Fruit fly (Drosophila melanogaster): Measurements from ENCODE around the gene nAChRalpha2.

DNA sequence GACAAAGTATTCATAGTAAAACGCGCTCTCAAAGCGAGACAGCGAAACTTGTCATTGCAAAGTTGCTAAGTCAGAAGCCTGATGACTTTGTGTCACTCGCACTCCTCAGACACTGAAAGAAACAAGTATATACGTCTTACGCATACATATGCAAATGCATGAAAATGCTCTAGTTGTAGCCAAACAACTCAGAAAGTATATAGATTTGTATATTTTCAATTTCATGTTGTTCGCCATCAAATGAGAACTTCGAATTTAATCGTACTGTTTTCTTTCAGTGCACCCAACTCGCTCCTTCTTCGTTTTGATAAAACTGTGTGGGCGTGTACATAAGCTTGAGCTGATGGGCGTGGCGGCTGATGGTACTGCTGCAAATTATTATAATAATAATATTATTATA lies 4.2 kb upstream of the nAChRalpha2 start:
- TF ChIP-seq h (optimal IDR thresholded peaks at IDR 0.05) (no peak), Sin3A (optimal IDR thresholded peaks at IDR 0.05) (no peak), Myc (optimal IDR thresholded peaks at IDR 0.05) (no peak)
